Worm (Caenorhabditis elegans) whole organism, L4 larva: ENCODE data around the gene prk-1.

Experiments used
- D1046.2 ChIP-seq: fragments of 200-800 bp; sonication (Bioruptor generic); IDR thresholded peaks from 2 replicates; pipeline ENCODE4 v1.3.6; 2022; ENCODE audit warnings: missing genetic modification characterization, missing compliant biosample characterization
- F10B5.3 ChIP-seq: sonication (generic microtip); optimal IDR thresholded peaks from 2 replicates; lab custom pipeline; 2016; ENCODE audit warnings: mild to moderate bottlenecking, missing genetic modification characterization, missing compliant biosample characterization
- F26F4.8 ChIP-seq: fragments of 200-800 bp; sonication (Bioruptor generic); conservative IDR thresholded peaks from 2 replicates; pipeline ENCODE4 v1.3.6; 2022; ENCODE audit warnings: missing genetic modification characterization, missing compliant biosample characterization
- Y105C5A.15 ChIP-seq: fragments of 200-800 bp; sonication (Bioruptor generic); IDR thresholded peaks from 2 replicates; pipeline ENCODE4 v1.3.6; 2022; ENCODE audit warnings: missing genetic modification characterization, missing compliant biosample characterization
- Y75B8A.6 ChIP-seq: fragments of 200-800 bp; sonication (Bioruptor generic); IDR thresholded peaks from 2 replicates; pipeline ENCODE4 v1.3.6; 2022; ENCODE audit warnings: missing genetic modification reagents, missing genetic modification characterization, missing compliant biosample characterization
- aly-2 ChIP-seq: sonication (generic microtip); optimal IDR thresholded peaks from 2 replicates; lab custom pipeline; 2018; ENCODE audit warnings: missing biosample characterization, missing genetic modification characterization
- attf-4 ChIP-seq: sonication (generic microtip); optimal IDR thresholded peaks from 3 replicates; lab custom pipeline; 2017; ENCODE audit warnings: missing biosample characterization, missing genetic modification characterization
- ceh-20 ChIP-seq: fragments of 200-800 bp; sonication (Bioruptor generic); IDR thresholded peaks from 2 replicates; pipeline ENCODE4 v1.3.6; 2022; ENCODE audit warnings: missing genetic modification reagents, missing genetic modification characterization, missing compliant biosample characterization
- ceh-62 ChIP-seq: sonication (generic microtip); optimal IDR thresholded peaks from 2 replicates; lab custom pipeline; 2017; ENCODE audit warnings: missing biosample characterization, missing genetic modification characterization
- ceh-82 ChIP-seq: sonication (generic microtip); optimal IDR thresholded peaks from 2 replicates; lab custom pipeline; 2017; ENCODE audit warnings: missing biosample characterization, missing genetic modification characterization
- ctbp-1 ChIP-seq: fragments of 200-800 bp; sonication (Bioruptor generic); IDR thresholded peaks from 2 replicates; pipeline ENCODE4 v1.3.6; 2022; ENCODE audit warnings: missing genetic modification reagents, missing genetic modification characterization, missing compliant biosample characterization
- dmd-6 ChIP-seq: fragments of 200-800 bp; sonication (Bioruptor generic); IDR thresholded peaks from 2 replicates; pipeline ENCODE4 v1.3.6; 2022; ENCODE audit warnings: missing genetic modification reagents, missing genetic modification characterization, missing compliant biosample characterization
- duxl-1 ChIP-seq: sonication (generic microtip); optimal IDR thresholded peaks from 2 replicates; lab custom pipeline; 2016; ENCODE audit warnings: mild to moderate bottlenecking, missing genetic modification characterization, moderate library complexity, missing compliant biosample characterization; ENCODE audit not compliant: poor library complexity
- dve-1 ChIP-seq: sonication (generic microtip); optimal IDR thresholded peaks from 2 replicates; lab custom pipeline; 2017; ENCODE audit warnings: antibody characterized with exemption, mild to moderate bottlenecking, missing genetic modification characterization, missing compliant biosample characterization; ENCODE audit not compliant: insufficient read depth
- egl-43 ChIP-seq: fragments of 200-800 bp; sonication (Bioruptor generic); IDR thresholded peaks from 2 replicates; pipeline ENCODE4 v1.3.6; 2022; ENCODE audit warnings: missing genetic modification reagents, missing genetic modification characterization, missing compliant biosample characterization
- fkh-10 ChIP-seq: fragments of 150-350 bp; optimal IDR thresholded peaks from 2 replicates; lab custom pipeline; 2014; ENCODE audit warnings: missing biosample characterization, missing genetic modification reagents, missing genetic modification characterization
- gei-8 ChIP-seq: fragments of 200-800 bp; sonication (Bioruptor generic); optimal IDR thresholded peaks from 2 replicates; lab custom pipeline; 2018; ENCODE audit warnings: mild to moderate bottlenecking, missing genetic modification characterization, missing compliant biosample characterization
- hlh-11 ChIP-seq: fragments of 200-800 bp; sonication (Bioruptor generic); optimal IDR thresholded peaks from 2 replicates; lab custom pipeline; 2018; ENCODE audit warnings: mild to moderate bottlenecking, missing genetic modification characterization, missing compliant biosample characterization
- hmg-1.1 ChIP-seq: fragments of 200-800 bp; sonication (Bioruptor generic); IDR thresholded peaks from 2 replicates; pipeline ENCODE4 v1.3.6; 2022; ENCODE audit warnings: missing genetic modification reagents, missing genetic modification characterization, missing compliant biosample characterization
- lin-13 ChIP-seq: fragments of 150-350 bp; optimal IDR thresholded peaks from 2 replicates; lab custom pipeline; 2014; ENCODE audit warnings: missing biosample characterization, missing genetic modification reagents, missing genetic modification characterization
- lin-39 ChIP-seq: fragments of 150-350 bp; optimal IDR thresholded peaks from 2 replicates; lab custom pipeline; 2014; ENCODE audit warnings: missing biosample characterization, missing genetic modification reagents, missing genetic modification characterization
- lsy-2 ChIP-seq, 2 experiments: fragments of 150-350 bp in 1 of 2; sonication (generic microtip) in 1 of 2; optimal IDR thresholded peaks; 2 replicates each; lab custom pipeline; 2014 to 2017; ENCODE audit warnings: missing biosample characterization in 2 of 2, missing genetic modification characterization in 2 of 2
- mdl-1 ChIP-seq, 2 experiments: fragments of 150-350 bp in 1 of 2; sonication (generic microtip) in 1 of 2; optimal IDR thresholded peaks; 2 replicates each; lab custom pipeline; 2014 to 2017; ENCODE audit warnings: missing biosample characterization in 2 of 2, missing genetic modification characterization in 2 of 2
- mdt-29 ChIP-seq: fragments of 200-800 bp; sonication (Bioruptor generic); IDR thresholded peaks from 2 replicates; pipeline ENCODE4 v1.3.6; 2022; ENCODE audit warnings: missing genetic modification reagents, missing genetic modification characterization, missing compliant biosample characterization
- mes-2 ChIP-seq: sonication (generic microtip); optimal IDR thresholded peaks from 2 replicates; lab custom pipeline; 2016; ENCODE audit warnings: missing genotype, mild to moderate bottlenecking, missing genetic modification characterization, missing compliant biosample characterization; ENCODE audit not compliant: poor library complexity, severe bottlenecking
- mxl-2 ChIP-seq: fragments of 200-800 bp; sonication (Bioruptor generic); conservative IDR thresholded peaks from 2 replicates; pipeline ENCODE4 v1.3.6; 2022; ENCODE audit warnings: missing genetic modification reagents, missing genetic modification characterization, missing compliant biosample characterization
- nhr-10 ChIP-seq: fragments of 150-350 bp; optimal IDR thresholded peaks from 2 replicates; lab custom pipeline; 2014; ENCODE audit warnings: missing biosample characterization, missing genetic modification characterization
- nhr-102 ChIP-seq: sonication (generic microtip); optimal IDR thresholded peaks from 2 replicates; lab custom pipeline; 2016; ENCODE audit warnings: mild to moderate bottlenecking, missing genetic modification characterization, moderate library complexity, missing compliant biosample characterization
- nhr-11 ChIP-seq: fragments of 150-350 bp; optimal IDR thresholded peaks from 2 replicates; lab custom pipeline; 2014; ENCODE audit warnings: missing biosample characterization, missing genetic modification characterization
- nhr-111 ChIP-seq: fragments of 200-800 bp; sonication (Bioruptor generic); optimal IDR thresholded peaks from 2 replicates; lab custom pipeline; 2018; ENCODE audit warnings: mild to moderate bottlenecking, missing genetic modification characterization, missing compliant biosample characterization
- nhr-237 ChIP-seq: sonication (generic microtip); optimal IDR thresholded peaks from 2 replicates; lab custom pipeline; 2017; ENCODE audit warnings: missing biosample characterization, missing genetic modification characterization
- nhr-25 ChIP-seq: sonication (generic microtip); optimal IDR thresholded peaks from 2 replicates; lab custom pipeline; 2017; ENCODE audit warnings: missing genetic modification characterization, mild to moderate bottlenecking, missing compliant biosample characterization, antibody characterized with exemption, moderate library complexity, borderline replicate concordance; ENCODE audit not compliant: insufficient read depth
- nhr-6 ChIP-seq: fragments of 150-350 bp; optimal IDR thresholded peaks from 2 replicates; lab custom pipeline; 2014; ENCODE audit warnings: missing biosample characterization, missing genetic modification characterization
- nhr-76 ChIP-seq: fragments of 150-350 bp; optimal IDR thresholded peaks from 2 replicates; lab custom pipeline; 2014; ENCODE audit warnings: missing biosample characterization, missing genetic modification characterization
- pha-4 ChIP-seq, 2 experiments: fragments of 150-350 bp in 1 of 2; fragments of 200-800 bp in 1 of 2; sonication (Bioruptor generic) in 1 of 2; IDR thresholded peaks in 1 of 2; optimal IDR thresholded peaks in 1 of 2; 2 replicates each; pipeline versions ENCODE4 v1.3.6 to Lab custom; 2014 to 2022; ENCODE audit warnings: missing genetic modification characterization in 2 of 2, missing genetic modification reagents in 2 of 2, missing biosample characterization in 1 of 2, missing compliant biosample characterization in 1 of 2
- php-3 ChIP-seq: fragments of 200-800 bp; sonication (Bioruptor generic); IDR thresholded peaks from 2 replicates; pipeline ENCODE4 v1.3.6; 2022; ENCODE audit warnings: missing genetic modification reagents, missing genetic modification characterization, missing compliant biosample characterization
- saeg-2 ChIP-seq: fragments of 200-800 bp; sonication (Bioruptor generic); IDR thresholded peaks from 2 replicates; pipeline ENCODE4 v1.3.6; 2022; ENCODE audit warnings: missing genetic modification reagents, missing genetic modification characterization, missing compliant biosample characterization
- set-16 ChIP-seq: fragments of 200-800 bp; sonication (Bioruptor generic); IDR thresholded peaks from 2 replicates; pipeline ENCODE4 v1.3.6; 2022; ENCODE audit warnings: missing genetic modification reagents, missing genetic modification characterization, missing compliant biosample characterization
- skn-1 ChIP-seq: fragments of 150-350 bp; optimal IDR thresholded peaks from 2 replicates; lab custom pipeline; 2014; ENCODE audit warnings: missing biosample characterization, missing genetic modification characterization
- snpc-1.2 ChIP-seq: fragments of 200-800 bp; sonication (Bioruptor generic); IDR thresholded peaks from 2 replicates; pipeline ENCODE4 v1.3.6; 2022; ENCODE audit warnings: missing genetic modification reagents, missing genetic modification characterization, missing compliant biosample characterization
- snpc-4 ChIP-seq: fragments of 150-350 bp; optimal IDR thresholded peaks from 2 replicates; lab custom pipeline; 2014; ENCODE audit warnings: missing biosample characterization, missing genetic modification characterization
- spr-1 ChIP-seq: sonication (generic microtip); optimal IDR thresholded peaks from 2 replicates; lab custom pipeline; 2016; ENCODE audit warnings: mild to moderate bottlenecking, missing genetic modification characterization, missing compliant biosample characterization
- spr-3 ChIP-seq: fragments of 200-800 bp; sonication (Bioruptor generic); optimal IDR thresholded peaks from 2 replicates; lab custom pipeline; 2018; ENCODE audit warnings: mild to moderate bottlenecking, missing genetic modification characterization, missing compliant biosample characterization
- tag-97 ChIP-seq: fragments of 200-800 bp; sonication (Bioruptor generic); IDR thresholded peaks from 2 replicates; pipeline ENCODE4 v1.3.6; 2022; ENCODE audit warnings: missing genetic modification characterization, missing compliant biosample characterization
- unc-130 ChIP-seq: sonication (generic microtip); optimal IDR thresholded peaks from 2 replicates; lab custom pipeline; 2016; ENCODE audit warnings: missing genetic modification reagents, missing genetic modification characterization, missing compliant biosample characterization
- unc-39 ChIP-seq: sonication (generic microtip); optimal IDR thresholded peaks from 2 replicates; lab custom pipeline; 2017; ENCODE audit warnings: missing biosample characterization, missing genetic modification characterization
- zag-1 ChIP-seq: fragments of 150-350 bp; optimal IDR thresholded peaks from 2 replicates; lab custom pipeline; 2014; ENCODE audit warnings: missing biosample characterization, missing genetic modification characterization
- zfp-2 ChIP-seq: sonication (generic microtip); optimal IDR thresholded peaks from 2 replicates; lab custom pipeline; 2016; ENCODE audit warnings: mild to moderate bottlenecking, missing genetic modification characterization, missing compliant biosample characterization
- zip-11 ChIP-seq: fragments of 200-800 bp; sonication (Bioruptor generic); IDR thresholded peaks from 2 replicates; pipeline ENCODE4 v1.3.6; 2022; ENCODE audit warnings: missing genetic modification characterization, missing compliant biosample characterization
- zip-2 ChIP-seq: fragments of 150-350 bp; optimal IDR thresholded peaks from 2 replicates; lab custom pipeline; 2014; ENCODE audit warnings: missing biosample characterization, missing genetic modification characterization
- ztf-7 ChIP-seq: fragments of 150-350 bp; optimal IDR thresholded peaks from 2 replicates; lab custom pipeline; 2014; ENCODE audit warnings: missing biosample characterization, missing genetic modification characterization

Gene prk-1

DNA sequence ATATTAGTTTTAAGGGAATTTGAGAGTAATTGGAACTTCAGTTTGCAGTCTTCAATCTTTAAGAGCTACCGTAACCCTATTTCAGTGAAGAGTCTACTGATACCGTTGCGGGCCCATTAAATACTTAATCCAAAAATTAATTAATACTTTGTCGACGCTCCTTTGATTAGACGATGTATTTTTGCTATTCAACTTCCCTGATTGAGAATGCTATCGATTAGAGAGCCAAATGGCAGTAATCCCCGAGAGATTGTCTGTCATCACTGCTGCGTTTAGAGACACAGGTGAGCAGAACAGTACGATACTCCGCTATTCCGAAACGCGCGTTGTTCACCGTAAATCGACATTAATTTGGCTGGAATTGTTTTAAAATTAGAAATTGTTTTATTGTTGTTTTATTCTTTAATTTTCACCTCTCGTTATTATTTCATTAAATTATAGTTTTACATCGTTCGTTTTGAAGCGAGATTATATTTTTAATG, 31.2 kb downstream of the prk-1 start, which contains the start of gene rfl-1 (continued):
- TF ChIP-seq lsy-2 (tag; optimal IDR thresholded peaks at IDR 0.05; lab: Kevin White, UChicago) (peak in 1 of 2 experiments; percentile 83), zfp-2 (tag; lab: Kevin White, UChicago) (no peak), duxl-1 (tag; lab: Kevin White, UChicago) (no peak), fkh-10 (GFP tag; lab: Kevin White, UChicago) (no peak), mdt-29 (GFP tag; lab: Robert Waterston, UW) (no peak), F26F4.8 (GFP tag; lab: Robert Waterston, UW) (no peak), unc-39 (no peak), mes-2 (tag; lab: Kevin White, UChicago) (peak; percentile 65), nhr-6 (no peak), F10B5.3 (no peak), egl-43 (GFP tag; lab: Robert Waterston, UW) (no peak), zag-1 (tag; lab: Kevin White, UChicago) (no peak), gei-8 (GFP tag; lab: Kevin White, UChicago) (no peak), mdl-1 (tag; optimal IDR thresholded peaks at IDR 0.05; lab: Kevin White, UChicago) (no peak), Y105C5A.15 (GFP tag; lab: Robert Waterston, UW) (no peak), pha-4 (GFP tag; IDR thresholded peaks at IDR 0.05; lab: Robert Waterston, UW) (no peak), pha-4 (tag; optimal IDR thresholded peaks at IDR 0.05; lab: Kevin White, UChicago) (no peak), attf-4 (no peak), nhr-10 (tag; lab: Kevin White, UChicago) (no peak), snpc-4 (no peak), saeg-2 (GFP tag; lab: Robert Waterston, UW) (no peak), lin-39 (no peak), dmd-6 (GFP tag; lab: Robert Waterston, UW) (no peak), snpc-1.2 (GFP tag; lab: Robert Waterston, UW) (no peak), ceh-82 (no peak), ctbp-1 (GFP tag; lab: Robert Waterston, UW) (no peak), aly-2 (tag; lab: Kevin White, UChicago) (no peak), D1046.2 (no peak), ceh-20 (GFP tag; lab: Robert Waterston, UW) (no peak), nhr-102 (tag; lab: Kevin White, UChicago) (no peak), ztf-7 (tag; lab: Kevin White, UChicago) (no peak), nhr-111 (GFP tag; lab: Kevin White, UChicago) (no peak), nhr-76 (no peak), hmg-1.1 (peak; percentile 25; the same call in 1 of the 2 replicates), dve-1 (tag; lab: Kevin White, UChicago) (peak; percentile 40)

ce11 chrIII:7025839-7026238, 35.9 kb downstream of the prk-1 start:
- TF ChIP-seq set-16 (GFP tag; lab: Robert Waterston, UW) (peak; percentile 98), php-3 (GFP tag; lab: Robert Waterston, UW) (no peak), snpc-4 (no peak), zip-11 (GFP tag; lab: Robert Waterston, UW) (no peak), pha-4 (GFP tag; IDR thresholded peaks at IDR 0.05; lab: Robert Waterston, UW) (peak; percentile 66; the same call in 1 of the 2 replicates), pha-4 (tag; optimal IDR thresholded peaks at IDR 0.05; lab: Kevin White, UChicago) (no peak), nhr-25 (tag; lab: Kevin White, UChicago) (no peak), spr-3 (no peak), zip-2 (no peak), F26F4.8 (GFP tag; lab: Robert Waterston, UW) (no peak), dmd-6 (GFP tag; lab: Robert Waterston, UW) (no peak), mxl-2 (GFP tag; lab: Robert Waterston, UW) (peak; percentile 55; the same call in 1 of the 2 replicates), nhr-11 (tag; lab: Kevin White, UChicago) (no peak), spr-1 (tag; lab: Kevin White, UChicago) (no peak), Y75B8A.6 (GFP tag; lab: Robert Waterston, UW) (no peak), skn-1 (tag; lab: Kevin White, UChicago) (no peak), unc-130 (no peak), lin-13 (GFP tag; lab: Kevin White, UChicago) (no peak), mdl-1 (tag; optimal IDR thresholded peaks at IDR 0.05; lab: Kevin White, UChicago) (no peak), tag-97 (GFP tag; lab: Robert Waterston, UW) (no peak), nhr-237 (tag; lab: Kevin White, UChicago) (no peak), ceh-62 (tag; lab: Kevin White, UChicago) (no peak), D1046.2 (no peak), hlh-11 (tag; lab: Kevin White, UChicago) (no peak), nhr-76 (no peak)
